Worm (Caenorhabditis elegans): ENCODE data around the gene top-2.

Gene top-2

ce11 chrII:11880456-11881353, 5.8 kb downstream of the top-2 start:
- peak; percentile 88 for TF ChIP-seq Y79H2A.3 (GFP tag; conservative IDR thresholded peaks at IDR 0.05)
- TF ChIP-seq nfya-1 (tag; optimal IDR thresholded peaks at IDR 0.05; ENCODE audit: borderline replicate concordance, insufficient read depth), result no peak
- no peak for TF ChIP-seq snpc-1.3 (tag; optimal IDR thresholded peaks at IDR 0.05; ENCODE audit: insufficient read depth)
- peak; percentile 81 for TF ChIP-seq F49E8.2 (tag; optimal IDR thresholded peaks at IDR 0.05; ENCODE audit: insufficient read depth)
- TF ChIP-seq tbp1 (GFP tag; optimal IDR thresholded peaks at IDR 0.05), result peak; percentile 50
- TF ChIP-seq ztf-28 (GFP tag; IDR thresholded peaks at IDR 0.05), result no peak
- no peak for TF ChIP-seq bed-2 (GFP tag; IDR thresholded peaks at IDR 0.05)
- peak; percentile 93 for TF ChIP-seq Y95B8A.8 (GFP tag; IDR thresholded peaks at IDR 0.05)
- TF ChIP-seq lin-40 (tag; optimal IDR thresholded peaks at IDR 0.05), result no peak
- no peak for TF ChIP-seq cebp-2 (GFP tag; IDR thresholded peaks at IDR 0.05)
- TF ChIP-seq tlf-1 (GFP tag; optimal IDR thresholded peaks at IDR 0.05), result peak; percentile 74
- TF ChIP-seq ztf-25 (GFP tag; IDR thresholded peaks at IDR 0.05), result no peak; the same call in 1 of the 2 replicates
- no peak for TF ChIP-seq C06A6.2 (GFP tag; conservative IDR thresholded peaks at IDR 0.05)
- TF ChIP-seq T26A5.8 (tag; optimal IDR thresholded peaks at IDR 0.05), result peak; percentile 75
- TF ChIP-seq pha-4 (tag; optimal IDR thresholded peaks at IDR 0.05), result no peak
- TF ChIP-seq mxl-1 (tag; optimal IDR thresholded peaks at IDR 0.05), result peak; percentile 34
- no peak for TF ChIP-seq hlh-26 (GFP tag; conservative IDR thresholded peaks at IDR 0.05)
- no peak for TF ChIP-seq ztf-18 (tag; optimal IDR thresholded peaks at IDR 0.05)
- no peak for TF ChIP-seq ZK185.1 (tag; optimal IDR thresholded peaks at IDR 0.05; ENCODE audit: poor library complexity, severe bottlenecking)
- peak; percentile 70 for TF ChIP-seq ceh-100 (GFP tag; IDR thresholded peaks at IDR 0.05)
- peak; percentile 77; the same call in 1 of the 2 replicates for TF ChIP-seq madf-3 (GFP tag; IDR thresholded peaks at IDR 0.05)
- TF ChIP-seq sdz-38 (tag; optimal IDR thresholded peaks at IDR 0.05), result no peak
- peak; percentile 62 for TF ChIP-seq D2030.7 (GFP tag; IDR thresholded peaks at IDR 0.05)
- 0 out of 2 replicates have a peak, but pooled peaks have one; percentile 86 for TF ChIP-seq aptf-3 (GFP tag; IDR thresholded peaks at IDR 0.05)
- TF ChIP-seq athp-1 (tag; optimal IDR thresholded peaks at IDR 0.05), result peak; percentile 86
- TF ChIP-seq B0336.3 (GFP tag; IDR thresholded peaks at IDR 0.05), result peak; percentile 90
- peak; percentile 74 for TF ChIP-seq fkh-3 (tag; optimal IDR thresholded peaks at IDR 0.05)
- peak; percentile 88 for TF ChIP-seq F52B5.7 (tag; optimal IDR thresholded peaks at IDR 0.05)
- TF ChIP-seq xnd-1 (tag; optimal IDR thresholded peaks at IDR 0.05), result peak; percentile 44
- peak; percentile 55 for TF ChIP-seq dpff-1 (tag; optimal IDR thresholded peaks at IDR 0.05)
- no peak for TF ChIP-seq T07F8.4 (tag; optimal IDR thresholded peaks at IDR 0.05)
- TF ChIP-seq rpc-1 (optimal IDR thresholded peaks at IDR 0.05), result no peak
- TF ChIP-seq rpc-1 (tag; optimal IDR thresholded peaks at IDR 0.05), result peak; percentile 8
- TF ChIP-seq lin-35 (GFP tag; optimal IDR thresholded peaks at IDR 0.05), result peak in 1 of 3 experiments; percentile 58
- no peak for TF ChIP-seq unc-62 (GFP tag; optimal IDR thresholded peaks at IDR 0.05)
- 0 out of 2 replicates have a peak, but pooled peaks have one; percentile 33 for TF ChIP-seq ceh-58 (GFP tag; IDR thresholded peaks at IDR 0.05)
- 0 out of 2 replicates have a peak, but pooled peaks have one; percentile 31 for TF ChIP-seq K11D2.4 (GFP tag; IDR thresholded peaks at IDR 0.05)
- peak; percentile 77 for TF ChIP-seq chd-7 (tag; optimal IDR thresholded peaks at IDR 0.05)
- TF ChIP-seq lsl-1 (GFP tag; optimal IDR thresholded peaks at IDR 0.05), result peak; percentile 50
- peak in 1 of 2 experiments; percentile 53 for TF ChIP-seq rec-8 (tag; optimal IDR thresholded peaks at IDR 0.05)
- TF ChIP-seq F10E7.11 (tag; optimal IDR thresholded peaks at IDR 0.05), result peak; percentile 80
- peak; percentile 78 for TF ChIP-seq hsf-1 (GFP tag; IDR thresholded peaks at IDR 0.05)
- TF ChIP-seq lsy-27 (tag; optimal IDR thresholded peaks at IDR 0.05; ENCODE audit: borderline replicate concordance, insufficient read depth), result no peak
- no peak for TF ChIP-seq snpc-1.1 (tag; optimal IDR thresholded peaks at IDR 0.05; ENCODE audit: insufficient read depth)
- TF ChIP-seq sea-2 (GFP tag; IDR thresholded peaks at IDR 0.05), result no peak
- TF ChIP-seq B0261.1 (tag; optimal IDR thresholded peaks at IDR 0.05), result no peak

Measured in whole organism, young adult.